Fruit fly (Drosophila melanogaster): Measurements from ENCODE around the gene CG8004.

CG8004 gene

DNA sequence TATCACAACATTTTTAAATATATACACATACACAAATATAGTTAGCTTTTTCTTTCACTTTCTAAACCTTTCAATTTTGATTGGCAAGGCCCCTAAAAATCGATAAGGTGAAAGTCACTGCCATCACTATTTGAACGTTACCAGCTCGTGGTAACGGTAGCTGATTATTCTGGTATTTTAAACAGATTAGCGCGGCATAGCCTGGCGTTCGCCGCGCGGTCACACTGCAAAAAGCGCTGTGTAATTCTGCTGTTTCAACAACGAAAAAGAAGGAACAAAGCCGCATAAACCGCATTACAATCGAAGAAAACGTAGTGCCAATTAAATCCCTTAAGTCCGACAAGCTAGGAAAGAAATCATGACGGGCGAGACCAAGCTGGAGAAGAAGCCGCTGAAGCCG, 13.5 kb downstream of the CG8004 start, which contains the start of gene Rpn1 (continued):
- TF ChIP-seq MTF-1 (GFP tag; optimal IDR thresholded peaks at IDR 0.05; ENCODE audit: borderline replicate concordance), result no peak
- no peak for TF ChIP-seq CG7839 (tag; optimal IDR thresholded peaks at IDR 0.05)
- TF ChIP-seq tup (GFP tag; optimal IDR thresholded peaks at IDR 0.05), result no peak
- TF ChIP-seq oc (tag; optimal IDR thresholded peaks at IDR 0.05), result peak; percentile 85
- no peak for TF ChIP-seq Ssrp (tag; optimal IDR thresholded peaks at IDR 0.05)
- no peak for TF ChIP-seq CG9215 (GFP tag; IDR thresholded peaks at IDR 0.05)
- no peak for TF ChIP-seq CG2712 (tag; optimal IDR thresholded peaks at IDR 0.05)
- no peak for TF ChIP-seq CG18262 (tag; optimal IDR thresholded peaks at IDR 0.05)
- peak; percentile 53 for TF ChIP-seq YL-1 (GFP tag; optimal IDR thresholded peaks at IDR 0.05)
- no peak for TF ChIP-seq dati (GFP tag; IDR thresholded peaks at IDR 0.05)
- no peak for TF ChIP-seq pb (GFP tag; optimal IDR thresholded peaks at IDR 0.05)
- TF ChIP-seq Fer2 (tag; optimal IDR thresholded peaks at IDR 0.05), result no peak
- TF ChIP-seq Jarid2 (GFP tag; optimal IDR thresholded peaks at IDR 0.05), result no peak
- TF ChIP-seq gce (GFP tag; IDR thresholded peaks at IDR 0.05), result no peak
- peak; percentile 4 for TF ChIP-seq jumu (GFP tag; optimal IDR thresholded peaks at IDR 0.05)
- no peak for TF ChIP-seq Ptx1 (GFP tag; IDR thresholded peaks at IDR 0.05)
- TF ChIP-seq CG10366 (GFP tag; IDR thresholded peaks at IDR 0.05), result no peak
- no peak for TF ChIP-seq grn (GFP tag; optimal IDR thresholded peaks at IDR 0.05)
- TF ChIP-seq NC2β (GFP tag; optimal IDR thresholded peaks at IDR 0.05), result no peak
- no peak for TF ChIP-seq CG2129 (GFP tag; IDR thresholded peaks at IDR 0.05; ENCODE audit: partially characterized antibody)
- TF ChIP-seq CG17186 (GFP tag; optimal IDR thresholded peaks at IDR 0.05), result peak; percentile 21
- peak; percentile 4 for TF ChIP-seq CG13775 (GFP tag; optimal IDR thresholded peaks at IDR 0.05)
- TF ChIP-seq Xbp1 (GFP tag; optimal IDR thresholded peaks at IDR 0.05), result peak; percentile 48
- TF ChIP-seq Fer1 (GFP tag; optimal IDR thresholded peaks at IDR 0.05), result peak; percentile 15
- TF ChIP-seq kay (GFP tag; optimal IDR thresholded peaks at IDR 0.05), result no peak
- TF ChIP-seq CkIIα-i1 (GFP tag; IDR thresholded peaks at IDR 0.05), result no peak
- TF ChIP-seq nmo (GFP tag; optimal IDR thresholded peaks at IDR 0.05), result peak; percentile 33
- TF ChIP-seq pum (GFP tag; optimal IDR thresholded peaks at IDR 0.05), result no peak
- no peak for TF ChIP-seq CG4404 (GFP tag; IDR thresholded peaks at IDR 0.05)
- no peak for TF ChIP-seq CG8944 (GFP tag; optimal IDR thresholded peaks at IDR 0.05)
- no peak for TF ChIP-seq her (GFP tag; optimal IDR thresholded peaks at IDR 0.05)
- no peak for TF ChIP-seq CG14014 (GFP tag; IDR thresholded peaks at IDR 0.05)
- no peak for TF ChIP-seq CG6254 (GFP tag; optimal IDR thresholded peaks at IDR 0.05)
- TF ChIP-seq sob (GFP tag; IDR thresholded peaks at IDR 0.05), result 0 out of 2 replicates have a peak, but pooled peaks have one; percentile 24
- TF ChIP-seq CG11695 (GFP tag; IDR thresholded peaks at IDR 0.05), result no peak
- no peak for TF ChIP-seq cg (GFP tag; optimal IDR thresholded peaks at IDR 0.05)
- TF ChIP-seq nom (GFP tag; optimal IDR thresholded peaks at IDR 0.05), result no peak
- peak; percentile 43 for TF ChIP-seq CG3847 (GFP tag; IDR thresholded peaks at IDR 0.05)
- TF ChIP-seq CG33557 (GFP tag; optimal IDR thresholded peaks at IDR 0.05), result no peak
- no peak for TF ChIP-seq CG12219 (GFP tag; optimal IDR thresholded peaks at IDR 0.05)
- TF ChIP-seq emc (GFP tag; optimal IDR thresholded peaks at IDR 0.05), result no peak
- TF ChIP-seq Usf (GFP tag; optimal IDR thresholded peaks at IDR 0.05), result no peak
- no peak for TF ChIP-seq CG7745 (tag; optimal IDR thresholded peaks at IDR 0.05)
- no peak for TF ChIP-seq pnt (GFP tag; optimal IDR thresholded peaks at IDR 0.05)
- no peak for TF ChIP-seq CG10321 (GFP tag; IDR thresholded peaks at IDR 0.05)
- TF ChIP-seq CG32532 (GFP tag; IDR thresholded peaks at IDR 0.05), result peak; percentile 22; the same call in 1 of the 2 replicates
- TF ChIP-seq CG17829 (tag; optimal IDR thresholded peaks at IDR 0.05), result peak; percentile 3
- no peak for TF ChIP-seq Fer3 (tag; optimal IDR thresholded peaks at IDR 0.05)
- no peak for TF ChIP-seq CG9437 (GFP tag; optimal IDR thresholded peaks at IDR 0.05)
- no peak for TF ChIP-seq CG6272 (GFP tag; IDR thresholded peaks at IDR 0.05)
- TF ChIP-seq ATbp (GFP tag; optimal IDR thresholded peaks at IDR 0.05), result no peak
- TF ChIP-seq CG11398 (GFP tag; optimal IDR thresholded peaks at IDR 0.05), result no peak
